Worm (Caenorhabditis elegans): Measurements from ENCODE around the gene pct-1.

- TF ChIP-seq ZK546.5 (tag; optimal IDR thresholded peaks at IDR 0.05) (no peak), ceh-82 (tag; optimal IDR thresholded peaks at IDR 0.05) (no peak), ceh-9 (tag; optimal IDR thresholded peaks at IDR 0.05) (no peak), egl-27 (tag; optimal IDR thresholded peaks at IDR 0.05) (no peak), tbx-2 (tag; optimal IDR thresholded peaks at IDR 0.05) (no peak), aly-2 (tag; optimal IDR thresholded peaks at IDR 0.05) (no peak), mdl-1 (tag; optimal IDR thresholded peaks at IDR 0.05) (no peak), nhr-237 (tag; optimal IDR thresholded peaks at IDR 0.05) (no peak), nhr-28 (tag; optimal IDR thresholded peaks at IDR 0.05) (no peak), nhr-25 (tag; optimal IDR thresholded peaks at IDR 0.05) (no peak)
Measured at ce11 chrIV:8236502-8236901, 60.2 kb downstream of the pct-1 start, which contains the start of gene nhr-66.

Data from whole organism, L3 larva.